Worm (Caenorhabditis elegans) whole organism, L4 larva: Measurements from ENCODE around the gene C37H5.5.
A peak's percentile ranks its signal among the peaks of the same experiment; 100 is the strongest.

Experiments
- F10B5.3 ChIP-seq: sonication (generic microtip); optimal IDR thresholded peaks from 2 replicates; lab custom pipeline; 2016; ENCODE audit warnings: mild to moderate bottlenecking, missing genetic modification characterization, missing compliant biosample characterization
- F26F4.8 ChIP-seq: fragments of 200-800 bp; sonication (Bioruptor generic); conservative IDR thresholded peaks from 2 replicates; pipeline ENCODE4 v1.3.6; 2022; ENCODE audit warnings: missing genetic modification characterization, missing compliant biosample characterization
- F49E8.2 ChIP-seq: sonication (generic microtip); optimal IDR thresholded peaks from 2 replicates; lab custom pipeline; 2016; ENCODE audit warnings: missing compliant biosample characterization, mild to moderate bottlenecking, missing genetic modification characterization, borderline replicate concordance
- R02D3.7 ChIP-seq: fragments of 150-350 bp; sonication (generic microtip); optimal IDR thresholded peaks from 3 replicates; lab custom pipeline; 2014; ENCODE audit warnings: missing biosample characterization, missing genetic modification characterization
- T20F7.1 ChIP-seq: fragments of 200-800 bp; sonication (Bioruptor generic); optimal IDR thresholded peaks from 2 replicates; lab custom pipeline; 2018; ENCODE audit warnings: mild to moderate bottlenecking, missing genetic modification characterization, missing compliant biosample characterization
- T26A8.4 ChIP-seq: fragments of 200-800 bp; sonication (Bioruptor generic); IDR thresholded peaks from 2 replicates; pipeline ENCODE4 v1.3.6; 2022; ENCODE audit warnings: missing genetic modification characterization, missing compliant biosample characterization
- Y105C5A.15 ChIP-seq: fragments of 200-800 bp; sonication (Bioruptor generic); IDR thresholded peaks from 2 replicates; pipeline ENCODE4 v1.3.6; 2022; ENCODE audit warnings: missing genetic modification characterization, missing compliant biosample characterization
- Y5F2A.4 ChIP-seq: fragments of 200-800 bp; sonication (Bioruptor generic); optimal IDR thresholded peaks from 2 replicates; lab custom pipeline; 2018; ENCODE audit warnings: mild to moderate bottlenecking, missing genetic modification characterization, missing compliant biosample characterization
- ZK337.2 ChIP-seq: fragments of 200-800 bp; sonication (Bioruptor generic); IDR thresholded peaks from 2 replicates; pipeline ENCODE4 v1.3.6; 2022; ENCODE audit warnings: missing genetic modification reagents, missing genetic modification characterization, missing compliant biosample characterization
- arid-1 ChIP-seq: fragments of 200-800 bp; sonication (Bioruptor generic); conservative IDR thresholded peaks from 2 replicates; pipeline ENCODE4 v1.3.6; 2022; ENCODE audit warnings: missing genetic modification reagents, missing genetic modification characterization, missing compliant biosample characterization
- ceh-32 ChIP-seq: sonication (generic microtip); optimal IDR thresholded peaks from 2 replicates; lab custom pipeline; 2016; ENCODE audit warnings: mild to moderate bottlenecking, missing genetic modification characterization, missing compliant biosample characterization; ENCODE audit not compliant: poor library complexity
- ceh-82 ChIP-seq: sonication (generic microtip); optimal IDR thresholded peaks from 2 replicates; lab custom pipeline; 2017; ENCODE audit warnings: missing biosample characterization, missing genetic modification characterization
- daf-12 ChIP-seq: fragments of 150-350 bp; optimal IDR thresholded peaks from 2 replicates; lab custom pipeline; 2014; ENCODE audit warnings: missing biosample characterization, missing genetic modification reagents, missing genetic modification characterization
- daf-16 ChIP-seq, 3 experiments: sonication (generic microtip); optimal IDR thresholded peaks; 2 replicates each; lab custom pipeline; 2016 to 2017; ENCODE audit warnings: missing genetic modification characterization in 3 of 3, missing genetic modification reagents in 3 of 3, mild to moderate bottlenecking in 2 of 3, missing compliant biosample characterization in 2 of 3, missing biosample characterization in 1 of 3, moderate library complexity in 1 of 3
- daf-8 ChIP-seq: fragments of 200-800 bp; sonication (Bioruptor generic); IDR thresholded peaks from 2 replicates; pipeline ENCODE4 v1.3.6; 2022; ENCODE audit warnings: missing genetic modification characterization, missing compliant biosample characterization
- dmd-8 ChIP-seq: fragments of 200-800 bp; sonication (Bioruptor generic); IDR thresholded peaks from 2 replicates; pipeline ENCODE4 v1.3.6; 2022; ENCODE audit warnings: missing genetic modification characterization, missing compliant biosample characterization
- dpl-1 ChIP-seq: fragments of 150-350 bp; optimal IDR thresholded peaks from 2 replicates; lab custom pipeline; 2014; ENCODE audit warnings: missing biosample characterization, missing genetic modification reagents, missing genetic modification characterization
- dve-1 ChIP-seq: sonication (generic microtip); optimal IDR thresholded peaks from 2 replicates; lab custom pipeline; 2017; ENCODE audit warnings: antibody characterized with exemption, mild to moderate bottlenecking, missing genetic modification characterization, missing compliant biosample characterization; ENCODE audit not compliant: insufficient read depth
- egl-43 ChIP-seq: fragments of 200-800 bp; sonication (Bioruptor generic); IDR thresholded peaks from 2 replicates; pipeline ENCODE4 v1.3.6; 2022; ENCODE audit warnings: missing genetic modification reagents, missing genetic modification characterization, missing compliant biosample characterization
- fos-1 ChIP-seq: fragments of 150-350 bp; optimal IDR thresholded peaks from 2 replicates; lab custom pipeline; 2014; ENCODE audit warnings: missing biosample characterization, missing genetic modification characterization
- gei-8 ChIP-seq: fragments of 200-800 bp; sonication (Bioruptor generic); optimal IDR thresholded peaks from 2 replicates; lab custom pipeline; 2018; ENCODE audit warnings: mild to moderate bottlenecking, missing genetic modification characterization, missing compliant biosample characterization
- hlh-11 ChIP-seq: fragments of 200-800 bp; sonication (Bioruptor generic); optimal IDR thresholded peaks from 2 replicates; lab custom pipeline; 2018; ENCODE audit warnings: mild to moderate bottlenecking, missing genetic modification characterization, missing compliant biosample characterization
- hlh-30 ChIP-seq: sonication (generic microtip); optimal IDR thresholded peaks from 2 replicates; lab custom pipeline; 2017; ENCODE audit warnings: antibody characterized with exemption, mild to moderate bottlenecking, missing genetic modification characterization, missing compliant biosample characterization; ENCODE audit not compliant: insufficient read depth
- hmg-1.1 ChIP-seq: fragments of 200-800 bp; sonication (Bioruptor generic); IDR thresholded peaks from 2 replicates; pipeline ENCODE4 v1.3.6; 2022; ENCODE audit warnings: missing genetic modification reagents, missing genetic modification characterization, missing compliant biosample characterization
- jun-1 ChIP-seq: fragments of 150-350 bp; optimal IDR thresholded peaks from 2 replicates; lab custom pipeline; 2014; ENCODE audit warnings: missing biosample characterization, missing genetic modification reagents, missing genetic modification characterization
- lin-13 ChIP-seq: fragments of 150-350 bp; optimal IDR thresholded peaks from 2 replicates; lab custom pipeline; 2014; ENCODE audit warnings: missing biosample characterization, missing genetic modification reagents, missing genetic modification characterization
- madf-5 ChIP-seq, 2 experiments: fragments of 200-800 bp; sonication (Bioruptor generic); IDR thresholded peaks; 2 replicates each; pipeline ENCODE4 v1.3.6; 2022; ENCODE audit warnings: missing compliant biosample characterization in 2 of 2, missing genetic modification characterization in 2 of 2
- mdl-1 ChIP-seq, 2 experiments: fragments of 150-350 bp in 1 of 2; sonication (generic microtip) in 1 of 2; optimal IDR thresholded peaks; 2 replicates each; lab custom pipeline; 2014 to 2017; ENCODE audit warnings: missing biosample characterization in 2 of 2, missing genetic modification characterization in 2 of 2
- mdt-29 ChIP-seq: fragments of 200-800 bp; sonication (Bioruptor generic); IDR thresholded peaks from 2 replicates; pipeline ENCODE4 v1.3.6; 2022; ENCODE audit warnings: missing genetic modification reagents, missing genetic modification characterization, missing compliant biosample characterization
- mep-1 ChIP-seq: fragments of 150-350 bp; sonication (generic microtip); optimal IDR thresholded peaks from 3 replicates; lab custom pipeline; 2014; ENCODE audit warnings: missing biosample characterization, missing genetic modification characterization
- mxl-3 ChIP-seq: fragments of 200-800 bp; sonication (Bioruptor generic); optimal IDR thresholded peaks from 2 replicates; lab custom pipeline; 2018; ENCODE audit warnings: mild to moderate bottlenecking, missing genetic modification characterization, missing compliant biosample characterization
- nhr-102 ChIP-seq: sonication (generic microtip); optimal IDR thresholded peaks from 2 replicates; lab custom pipeline; 2016; ENCODE audit warnings: mild to moderate bottlenecking, missing genetic modification characterization, moderate library complexity, missing compliant biosample characterization
- nhr-11 ChIP-seq: fragments of 150-350 bp; optimal IDR thresholded peaks from 2 replicates; lab custom pipeline; 2014; ENCODE audit warnings: missing biosample characterization, missing genetic modification characterization
- nhr-25 ChIP-seq: sonication (generic microtip); optimal IDR thresholded peaks from 2 replicates; lab custom pipeline; 2017; ENCODE audit warnings: missing genetic modification characterization, mild to moderate bottlenecking, missing compliant biosample characterization, antibody characterized with exemption, moderate library complexity, borderline replicate concordance; ENCODE audit not compliant: insufficient read depth
- nhr-28 ChIP-seq: fragments of 150-350 bp; optimal IDR thresholded peaks from 2 replicates; lab custom pipeline; 2014; ENCODE audit warnings: missing biosample characterization, missing genetic modification characterization
- nhr-76 ChIP-seq: fragments of 150-350 bp; optimal IDR thresholded peaks from 2 replicates; lab custom pipeline; 2014; ENCODE audit warnings: missing biosample characterization, missing genetic modification characterization
- set-16 ChIP-seq: fragments of 200-800 bp; sonication (Bioruptor generic); IDR thresholded peaks from 2 replicates; pipeline ENCODE4 v1.3.6; 2022; ENCODE audit warnings: missing genetic modification reagents, missing genetic modification characterization, missing compliant biosample characterization
- skn-1 ChIP-seq: fragments of 150-350 bp; optimal IDR thresholded peaks from 2 replicates; lab custom pipeline; 2014; ENCODE audit warnings: missing biosample characterization, missing genetic modification characterization
- snpc-1.2 ChIP-seq: fragments of 200-800 bp; sonication (Bioruptor generic); IDR thresholded peaks from 2 replicates; pipeline ENCODE4 v1.3.6; 2022; ENCODE audit warnings: missing genetic modification reagents, missing genetic modification characterization, missing compliant biosample characterization
- spr-1 ChIP-seq: sonication (generic microtip); optimal IDR thresholded peaks from 2 replicates; lab custom pipeline; 2016; ENCODE audit warnings: mild to moderate bottlenecking, missing genetic modification characterization, missing compliant biosample characterization
- tra-1 ChIP-seq: fragments of 200-800 bp; sonication (Bioruptor generic); IDR thresholded peaks from 2 replicates; pipeline ENCODE4 v1.3.6; 2022; ENCODE audit warnings: missing genetic modification reagents, missing genetic modification characterization, missing compliant biosample characterization
- unc-39 ChIP-seq: sonication (generic microtip); optimal IDR thresholded peaks from 2 replicates; lab custom pipeline; 2017; ENCODE audit warnings: missing biosample characterization, missing genetic modification characterization
- zag-1 ChIP-seq: fragments of 150-350 bp; optimal IDR thresholded peaks from 2 replicates; lab custom pipeline; 2014; ENCODE audit warnings: missing biosample characterization, missing genetic modification characterization
- zfp-2 ChIP-seq: sonication (generic microtip); optimal IDR thresholded peaks from 2 replicates; lab custom pipeline; 2016; ENCODE audit warnings: mild to moderate bottlenecking, missing genetic modification characterization, missing compliant biosample characterization
- ztf-11 ChIP-seq: fragments of 150-350 bp; optimal IDR thresholded peaks from 2 replicates; lab custom pipeline; 2014; ENCODE audit warnings: missing biosample characterization, missing genetic modification characterization
- ztf-7 ChIP-seq: fragments of 150-350 bp; optimal IDR thresholded peaks from 2 replicates; lab custom pipeline; 2014; ENCODE audit warnings: missing biosample characterization, missing genetic modification characterization

Gene C37H5.5

ce11 chrV:4801943-4802342 is 25.2 kb upstream of the C37H5.5 start:
- TF ChIP-seq egl-43 (GFP tag; lab: Robert Waterston, UW) (peak; percentile 73; the same call in 1 of the 2 replicates), snpc-1.2 (GFP tag; lab: Robert Waterston, UW) (peak; percentile 30; the same call in 1 of the 2 replicates), set-16 (GFP tag; lab: Robert Waterston, UW) (peak; percentile 67), R02D3.7 (no peak)
- TF ChIP-seq, all 104 proteins: peak for 3

ce11 chrV:4805847-4806246 is 21.3 kb upstream of the C37H5.5 start, which contains the start of gene R02F11.3:
Gene R02F11.3, minus strand, starts transcription at chrV:4805947.
- TF ChIP-seq daf-12 (tag; lab: Kevin White, UChicago) (no peak), daf-16 (GFP tag; optimal IDR thresholded peaks at IDR 0.05; lab: Kevin White, UChicago) (no peak), daf-16 (tag; optimal IDR thresholded peaks at IDR 0.05; lab: Kevin White, UChicago) (no peak), skn-1 (no peak), mdl-1 (tag; optimal IDR thresholded peaks at IDR 0.05; lab: Kevin White, UChicago) (no peak), dmd-8 (no peak), T20F7.1 (no peak), fos-1 (tag; lab: Kevin White, UChicago) (no peak), hlh-11 (tag; lab: Kevin White, UChicago) (no peak), T26A8.4 (GFP tag; lab: Robert Waterston, UW) (no peak), ztf-7 (tag; lab: Kevin White, UChicago) (no peak), mep-1 (tag; lab: Kevin White, UChicago) (no peak), Y105C5A.15 (GFP tag; lab: Robert Waterston, UW) (no peak), zag-1 (tag; lab: Kevin White, UChicago) (no peak), hmg-1.1 (GFP tag; lab: Robert Waterston, UW) (no peak), zfp-2 (tag; lab: Kevin White, UChicago) (no peak), spr-1 (tag; lab: Kevin White, UChicago) (no peak), nhr-25 (tag; lab: Kevin White, UChicago) (no peak), ztf-11 (tag; lab: Kevin White, UChicago) (no peak)
- TF ChIP-seq, all 104 proteins: peak for 0

- TF ChIP-seq jun-1 (tag; lab: Kevin White, UChicago): no peak
- peak; percentile 67 for TF ChIP-seq nhr-28 (tag; lab: Kevin White, UChicago)
- peak; percentile 50 for TF ChIP-seq hlh-30
- TF ChIP-seq mxl-3 (GFP tag; lab: Kevin White, UChicago): peak; percentile 9
- TF ChIP-seq, all 104 proteins: peak for 3
These were observed 20.3 kb upstream of the C37H5.5 start for ce11 chrV:4806859-4807258.

ce11 chrV:4810653-4811052 is 16.5 kb upstream of the C37H5.5 start:
- no peak for TF ChIP-seq ceh-82 (tag; lab: Kevin White, UChicago)
- TF ChIP-seq lin-13 (GFP tag; lab: Kevin White, UChicago): no peak
- TF ChIP-seq mdl-1 (tag; optimal IDR thresholded peaks at IDR 0.05; lab: Kevin White, UChicago): no peak
- TF ChIP-seq hlh-30: peak; percentile 39
- TF ChIP-seq jun-1 (tag; lab: Kevin White, UChicago): no peak
- TF ChIP-seq nhr-11 (tag; lab: Kevin White, UChicago): peak; percentile 7
- TF ChIP-seq mdt-29 (GFP tag; lab: Robert Waterston, UW): no peak
- TF ChIP-seq dve-1 (tag; lab: Kevin White, UChicago): no peak
- TF ChIP-seq daf-8 (GFP tag; lab: Robert Waterston, UW): no peak
- TF ChIP-seq arid-1 (GFP tag; lab: Robert Waterston, UW): no peak
- TF ChIP-seq ceh-32 (tag; lab: Kevin White, UChicago): no peak
- no peak for TF ChIP-seq gei-8 (GFP tag; lab: Kevin White, UChicago)
- no peak for TF ChIP-seq tra-1 (GFP tag; lab: Robert Waterston, UW)
- no peak for TF ChIP-seq nhr-102 (tag; lab: Kevin White, UChicago)
- TF ChIP-seq F49E8.2 (tag; lab: Kevin White, UChicago): no peak
- TF ChIP-seq dpl-1 (GFP tag; lab: Kevin White, UChicago): peak; percentile 31
- TF ChIP-seq nhr-76 (tag; lab: Kevin White, UChicago): no peak
- no peak for TF ChIP-seq unc-39 (tag; lab: Kevin White, UChicago)
- no peak for TF ChIP-seq Y5F2A.4 (GFP tag; lab: Kevin White, UChicago)
- no peak for TF ChIP-seq F10B5.3
- TF ChIP-seq madf-5 (GFP tag; IDR thresholded peaks at IDR 0.05; lab: Robert Waterston, UW): no peak
- no peak for TF ChIP-seq F26F4.8 (GFP tag; lab: Robert Waterston, UW)
- no peak for TF ChIP-seq ZK337.2 (GFP tag; lab: Robert Waterston, UW)
- peak; percentile 37 for TF ChIP-seq hmg-1.1 (GFP tag; lab: Robert Waterston, UW)
